Worm (Caenorhabditis elegans): Measurements from ENCODE around the gene K07G6.1.

Gene K07G6.1

DNA sequence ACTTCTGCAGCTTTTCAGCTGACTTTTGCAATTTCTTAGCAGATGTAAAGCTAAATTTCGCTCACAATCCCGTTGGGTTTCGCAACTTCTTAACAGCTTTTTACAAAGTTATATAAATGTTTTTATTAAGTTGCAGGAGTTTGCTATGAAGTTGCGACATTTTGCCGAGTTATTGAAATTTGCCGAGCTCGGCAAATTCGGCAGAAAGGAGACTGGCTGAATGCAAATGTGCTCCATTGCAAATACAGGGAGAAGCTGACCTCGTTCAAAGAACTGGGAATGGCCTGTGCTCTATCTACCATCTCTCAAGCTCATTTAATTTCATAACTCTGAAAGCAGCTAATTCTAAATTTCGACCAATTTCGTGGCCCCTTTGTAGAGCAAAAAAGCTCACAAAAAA lies 43.5 kb downstream of the K07G6.1 start, which contains the start of gene C08F1.11:
Gene C08F1.11 (minus strand): TSS at position 101 of the 400 bp plus-strand sequence.
- TF ChIP-seq mbf-1 (tag; optimal IDR thresholded peaks at IDR 0.05) (no peak), unc-55 (GFP tag; optimal IDR thresholded peaks at IDR 0.05) (no peak), mdl-1 (tag; optimal IDR thresholded peaks at IDR 0.05) (no peak), nhr-10 (tag; optimal IDR thresholded peaks at IDR 0.05) (no peak)

DNA sequence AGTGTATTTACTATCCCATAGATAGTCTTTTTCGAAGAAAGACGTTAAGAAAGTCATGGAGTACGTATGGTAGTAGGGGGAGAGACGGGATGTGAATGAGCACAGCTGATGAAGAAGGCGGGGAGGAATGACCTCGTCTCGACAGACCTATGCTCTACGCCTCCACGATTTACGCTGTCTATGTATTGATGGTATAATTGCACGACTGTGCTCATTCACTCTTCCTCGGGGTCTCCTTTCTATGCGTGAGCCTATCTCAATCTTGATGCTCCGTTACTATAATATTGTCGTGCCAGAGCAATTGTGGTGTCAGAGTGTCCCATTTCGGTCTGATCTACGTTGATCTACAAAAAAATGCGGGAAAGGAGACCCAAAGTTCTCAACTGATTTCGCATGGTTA lies 44.9 kb downstream of the K07G6.1 start, which contains the start of gene C08F1.10:
Gene C08F1.10 (minus strand): TSS at position 101 of the 400 bp plus-strand sequence.
- TF ChIP-seq ztf-1 (GFP tag; conservative IDR thresholded peaks at IDR 0.05), result no peak
- no peak for TF ChIP-seq ceh-82 (tag; optimal IDR thresholded peaks at IDR 0.05)
- no peak for TF ChIP-seq peb-1 (tag; optimal IDR thresholded peaks at IDR 0.05)
- TF ChIP-seq lin-39 (tag; optimal IDR thresholded peaks at IDR 0.05), result no peak
- no peak for TF ChIP-seq Y55F3AM.14 (GFP tag; optimal IDR thresholded peaks at IDR 0.05)
- no peak for TF ChIP-seq nhr-6 (tag; optimal IDR thresholded peaks at IDR 0.05)
- no peak for TF ChIP-seq snpc-4 (tag; optimal IDR thresholded peaks at IDR 0.05)
- TF ChIP-seq elt-3 (tag; optimal IDR thresholded peaks at IDR 0.05), result no peak
- TF ChIP-seq nhr-23 (tag; optimal IDR thresholded peaks at IDR 0.05), result no peak
- TF ChIP-seq F13H6.1 (tag; optimal IDR thresholded peaks at IDR 0.05), result no peak
- TF ChIP-seq unc-55 (GFP tag; optimal IDR thresholded peaks at IDR 0.05), result no peak
- TF ChIP-seq sem-4 (tag; optimal IDR thresholded peaks at IDR 0.05), result no peak
- TF ChIP-seq zag-1 (tag; optimal IDR thresholded peaks at IDR 0.05), result no peak
- TF ChIP-seq alr-1 (tag; optimal IDR thresholded peaks at IDR 0.05), result no peak
- TF ChIP-seq nhr-21 (tag; optimal IDR thresholded peaks at IDR 0.05), result no peak
- TF ChIP-seq crh-2 (tag; optimal IDR thresholded peaks at IDR 0.05), result no peak

DNA sequence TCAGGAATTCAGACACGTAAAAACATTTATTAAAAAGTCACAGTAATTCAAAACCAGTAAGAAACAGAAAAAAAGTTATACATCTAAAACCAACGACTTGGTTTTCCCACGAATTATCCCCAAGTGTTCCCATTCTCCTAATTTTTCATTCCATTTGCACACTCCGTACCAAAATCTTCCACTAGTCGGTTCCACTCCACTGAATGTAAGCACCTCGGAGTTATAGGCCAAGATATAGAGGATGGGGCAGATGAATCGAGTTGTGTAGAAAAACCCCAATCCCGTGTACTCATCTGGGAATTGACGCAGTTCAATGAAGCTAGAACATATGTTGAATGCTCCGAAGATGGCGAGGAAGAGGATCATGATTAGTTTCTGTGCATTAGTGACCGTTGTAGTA lies 45.9 kb downstream of the K07G6.1 start:
- TF ChIP-seq R02D3.7 (tag; optimal IDR thresholded peaks at IDR 0.05), result no peak
- TF ChIP-seq blmp-1 (tag; optimal IDR thresholded peaks at IDR 0.05; ENCODE audit: insufficient read depth), result no peak
- no peak for TF ChIP-seq sem-4 (tag; optimal IDR thresholded peaks at IDR 0.05)
- no peak for TF ChIP-seq ceh-16 (tag; optimal IDR thresholded peaks at IDR 0.05)
- TF ChIP-seq peb-1 (tag; optimal IDR thresholded peaks at IDR 0.05), result no peak
- TF ChIP-seq ztf-11 (tag; optimal IDR thresholded peaks at IDR 0.05), result no peak
- no peak for TF ChIP-seq ztf-4 (tag; optimal IDR thresholded peaks at IDR 0.05)
- TF ChIP-seq mdl-1 (tag; optimal IDR thresholded peaks at IDR 0.05), result no peak
- no peak for TF ChIP-seq nhr-23 (tag; optimal IDR thresholded peaks at IDR 0.05)
- no peak for TF ChIP-seq nhr-11 (tag; optimal IDR thresholded peaks at IDR 0.05)
- TF ChIP-seq mab-5 (tag; optimal IDR thresholded peaks at IDR 0.05), result no peak
- TF ChIP-seq nhr-10 (tag; optimal IDR thresholded peaks at IDR 0.05), result no peak
- no peak for TF ChIP-seq elt-1 (tag; optimal IDR thresholded peaks at IDR 0.05)
- no peak for TF ChIP-seq zag-1 (tag; optimal IDR thresholded peaks at IDR 0.05)
- no peak for TF ChIP-seq unc-55 (GFP tag; optimal IDR thresholded peaks at IDR 0.05)
- no peak for TF ChIP-seq elt-3 (tag; optimal IDR thresholded peaks at IDR 0.05)
- no peak for TF ChIP-seq nhr-25 (tag; optimal IDR thresholded peaks at IDR 0.05)
- TF ChIP-seq mbf-1 (tag; optimal IDR thresholded peaks at IDR 0.05), result no peak
- TF ChIP-seq nhr-12 (tag; optimal IDR thresholded peaks at IDR 0.05), result no peak
- no peak for TF ChIP-seq fos-1 (tag; optimal IDR thresholded peaks at IDR 0.05)

DNA sequence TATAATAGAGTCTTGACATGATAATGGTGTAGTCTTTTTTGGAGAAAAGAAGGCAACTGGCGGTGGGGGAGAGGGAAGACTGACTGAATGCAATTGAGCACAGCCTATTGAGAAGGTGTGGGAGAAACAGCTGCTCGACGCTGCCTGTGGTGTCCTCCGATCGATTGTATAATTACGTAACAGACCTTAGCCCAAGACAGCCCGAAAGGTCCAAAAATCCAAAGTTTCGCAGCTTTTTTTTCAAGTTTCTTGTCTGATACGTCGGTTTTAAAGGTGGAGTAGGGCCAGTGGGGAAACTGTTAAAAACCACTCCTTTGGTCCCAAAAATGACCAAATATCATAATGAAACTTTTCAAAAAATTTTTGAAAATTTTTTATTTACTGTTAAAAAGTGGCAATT lies 46.7 kb downstream of the K07G6.1 start, which contains the start of the genes C08F1.6 and fbxb-13:
Gene C08F1.6 (minus strand): TSS at position 101 of the 400 bp plus-strand sequence.
Gene fbxb-13 (plus strand): TSS at position 191 of the 400 bp plus-strand sequence.
- TF ChIP-seq mab-5 (tag; optimal IDR thresholded peaks at IDR 0.05) (no peak), nhr-6 (tag; optimal IDR thresholded peaks at IDR 0.05) (no peak), ztf-1 (GFP tag; conservative IDR thresholded peaks at IDR 0.05) (no peak), alr-1 (tag; optimal IDR thresholded peaks at IDR 0.05) (no peak), unc-39 (tag; optimal IDR thresholded peaks at IDR 0.05) (no peak), nhr-11 (tag; optimal IDR thresholded peaks at IDR 0.05) (no peak), peb-1 (tag; optimal IDR thresholded peaks at IDR 0.05) (no peak), snpc-4 (tag; optimal IDR thresholded peaks at IDR 0.05) (no peak), nhr-77 (tag; optimal IDR thresholded peaks at IDR 0.05) (no peak), aly-2 (tag; optimal IDR thresholded peaks at IDR 0.05) (no peak), C34F6.9 (tag; optimal IDR thresholded peaks at IDR 0.05) (no peak)
